Fruit fly (Drosophila melanogaster): ENCODE results near the gene EMC3.

The EMC3 gene

dm6 chr2L:10703281-10703680 lies 28.9 kb downstream of the EMC3 start, which contains the start of gene CG6415:
CG6415 (plus strand) TSS chr2L:10703621.
- no peak for TF ChIP-seq CG17801 (GFP tag; optimal IDR thresholded peaks at IDR 0.05; ENCODE audit: partially characterized antibody)

- no peak for TF ChIP-seq CG17801 (GFP tag; optimal IDR thresholded peaks at IDR 0.05; ENCODE audit: partially characterized antibody)
Observed at dm6 chr2L:10701499-10702062, 30.6 kb downstream of the EMC3 start, which contains the start of gene Lip1. Lip1 (minus strand) TSS chr2L:10701544.

dm6 chr2L:10697992-10698391 lies 34.2 kb downstream of the EMC3 start, which contains the start of gene CG7300:
CG7300 (minus strand) TSS chr2L:10698043.
- TF ChIP-seq CG17801 (GFP tag; optimal IDR thresholded peaks at IDR 0.05; ENCODE audit: partially characterized antibody), result no peak

dm6 chr2L:10694053-10694618 lies 38.1 kb downstream of the EMC3 start, which contains the start of gene CG17108:
CG17108 (minus strand) TSS chr2L:10694103.
- no peak for TF ChIP-seq CG17801 (GFP tag; optimal IDR thresholded peaks at IDR 0.05; ENCODE audit: partially characterized antibody)

dm6 chr2L:10693018-10693417 lies 39.2 kb downstream of the EMC3 start:
- TF ChIP-seq CG17801 (GFP tag; optimal IDR thresholded peaks at IDR 0.05; ENCODE audit: partially characterized antibody), result no peak

dm6 chr2L:10689221-10690034 lies 42.8 kb downstream of the EMC3 start, which contains the start of gene CG7294:
CG7294 (minus strand) TSS chr2L:10689271.
- TF ChIP-seq CG17801 (GFP tag; optimal IDR thresholded peaks at IDR 0.05; ENCODE audit: partially characterized antibody), result no peak

dm6 chr2L:10688764-10689163 lies 43.5 kb downstream of the EMC3 start:
- TF ChIP-seq CG17801 (GFP tag; optimal IDR thresholded peaks at IDR 0.05; ENCODE audit: partially characterized antibody), result no peak

- no peak for TF ChIP-seq CG17801 (GFP tag; optimal IDR thresholded peaks at IDR 0.05; ENCODE audit: partially characterized antibody)
Observed at dm6 chr2L:10687794-10688185, 44.4 kb downstream of the EMC3 start.

dm6 chr2L:10687009-10687793 lies 45.0 kb downstream of the EMC3 start, which contains the start of gene CG7296:
CG7296 (minus strand) TSS chr2L:10687066.
- no peak for TF ChIP-seq CG17801 (GFP tag; optimal IDR thresholded peaks at IDR 0.05; ENCODE audit: partially characterized antibody)

- TF ChIP-seq CG17801 (GFP tag; optimal IDR thresholded peaks at IDR 0.05; ENCODE audit: partially characterized antibody), result no peak
Observed at dm6 chr2L:10685666-10686065, 46.6 kb downstream of the EMC3 start.

dm6 chr2L:10684309-10684708 lies 47.9 kb downstream of the EMC3 start, which contains the start of gene CG7299:
CG7299 (minus strand) TSS chr2L:10684409.
- no peak for TF ChIP-seq CG17801 (GFP tag; optimal IDR thresholded peaks at IDR 0.05; ENCODE audit: partially characterized antibody)

dm6 chr2L:10682912-10683311 lies 49.3 kb downstream of the EMC3 start:
- no peak for TF ChIP-seq CG17801 (GFP tag; optimal IDR thresholded peaks at IDR 0.05; ENCODE audit: partially characterized antibody)

dm6 chr2L:10682197-10682596 lies 50.0 kb downstream of the EMC3 start:
- TF ChIP-seq CG17801 (GFP tag; optimal IDR thresholded peaks at IDR 0.05; ENCODE audit: partially characterized antibody), result no peak

- no peak for TF ChIP-seq CG17801 (GFP tag; optimal IDR thresholded peaks at IDR 0.05; ENCODE audit: partially characterized antibody)
Observed at dm6 chr2L:10681602-10682001, 50.6 kb downstream of the EMC3 start, which contains the start of gene CG17107. CG17107 (plus strand) TSS chr2L:10681902.

Measured in ovary, adult (tissue).